Fruit fly (Drosophila melanogaster): Measurements from ENCODE around the gene CG9663.

CG9663 gene

DNA sequence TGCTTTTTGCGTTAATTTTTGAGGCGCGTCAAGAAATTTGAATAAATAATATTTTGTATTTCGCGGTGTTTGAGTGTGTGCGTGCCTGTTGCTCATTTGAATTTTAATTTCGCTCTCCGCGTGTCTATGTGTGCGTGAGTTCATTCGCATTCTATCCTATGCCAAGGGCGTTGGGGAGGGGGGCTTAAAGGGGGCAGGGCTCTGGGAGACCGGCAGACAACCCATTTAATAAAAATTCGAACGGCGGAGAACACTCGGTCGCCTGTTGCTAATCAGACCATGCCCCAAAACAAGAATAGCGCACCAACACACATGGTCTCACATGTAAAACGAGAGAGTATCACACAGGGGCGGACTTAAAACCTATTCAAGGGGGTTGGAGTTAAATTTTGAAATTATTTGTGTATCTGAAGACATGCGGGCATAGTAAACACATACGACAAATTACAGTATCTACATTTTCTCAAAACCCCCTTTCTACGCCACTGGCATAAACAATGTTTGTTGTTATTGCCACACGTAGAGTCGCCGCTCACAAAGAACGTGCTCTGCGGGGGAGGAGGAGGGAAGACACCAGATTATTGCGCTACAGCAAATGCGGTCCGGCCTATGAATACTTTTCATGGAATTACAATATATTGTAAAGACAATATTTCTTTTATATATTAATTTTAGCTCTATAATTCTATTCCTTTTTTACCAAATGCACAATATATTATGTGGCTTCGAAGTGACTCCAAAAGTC lies 1.0 kb downstream of the CG9663 start (continued):
- TF ChIP-seq jumu (GFP tag; optimal IDR thresholded peaks at IDR 0.05) (peak; percentile 100), jing (GFP tag; optimal IDR thresholded peaks at IDR 0.05) (peak; percentile 99), CG34376 (GFP tag; optimal IDR thresholded peaks at IDR 0.05) (peak; percentile 100), CG10209 (GFP tag; optimal IDR thresholded peaks at IDR 0.05) (peak; percentile 100), sim (GFP tag; IDR thresholded peaks at IDR 0.05) (peak; percentile 96), CG17359 (tag; optimal IDR thresholded peaks at IDR 0.05) (peak; percentile 100), Hmr (GFP tag; optimal IDR thresholded peaks at IDR 0.05) (peak; percentile 100), eve (GFP tag; optimal IDR thresholded peaks at IDR 0.05) (peak; percentile 91 to 99), ewg (GFP tag; optimal IDR thresholded peaks at IDR 0.05) (peak; percentile 99), CG4360 (GFP tag; IDR thresholded peaks at IDR 0.05) (peak; percentile 99), Med (GFP tag) (peak; percentile 100), CG4282 (GFP tag; optimal IDR thresholded peaks at IDR 0.05) (peak; percentile 99), tin (GFP tag; optimal IDR thresholded peaks at IDR 0.05) (peak; percentile 100), sisA (GFP tag; IDR thresholded peaks at IDR 0.05) (peak; percentile 99), fru (optimal IDR thresholded peaks at IDR 0.05) (no peak), CG10274 (GFP tag; optimal IDR thresholded peaks at IDR 0.05) (peak; percentile 99), twi (tag; optimal IDR thresholded peaks at IDR 0.05) (peak; percentile 100), exex (tag; optimal IDR thresholded peaks at IDR 0.05) (peak; percentile 98), lab (GFP tag; optimal IDR thresholded peaks at IDR 0.05) (peak; percentile 100), CG12391 (tag; optimal IDR thresholded peaks at IDR 0.05) (peak; percentile 100), Lpt (GFP tag; optimal IDR thresholded peaks at IDR 0.05) (no peak), CG1832 (GFP tag; optimal IDR thresholded peaks at IDR 0.05) (no peak), CG15696 (tag; optimal IDR thresholded peaks at IDR 0.05) (peak; percentile 100), CrebB (tag; optimal IDR thresholded peaks at IDR 0.05) (peak; percentile 100), CG13123 (GFP tag; optimal IDR thresholded peaks at IDR 0.05) (peak; percentile 99), CG15073 (GFP tag; optimal IDR thresholded peaks at IDR 0.05) (peak; percentile 93), CG9727 (GFP tag; optimal IDR thresholded peaks at IDR 0.05) (peak; percentile 100), CG10431 (GFP tag; optimal IDR thresholded peaks at IDR 0.05) (peak; percentile 99), CG2199 (GFP tag; IDR thresholded peaks at IDR 0.05) (peak; percentile 99), danr (GFP tag; IDR thresholded peaks at IDR 0.05) (peak; percentile 98), cwo (GFP tag; optimal IDR thresholded peaks at IDR 0.05) (peak; percentile 99), CG7963 (GFP tag; IDR thresholded peaks at IDR 0.05; ENCODE audit: partially characterized antibody) (no peak), onecut (GFP tag; IDR thresholded peaks at IDR 0.05) (peak; percentile 99), kah (GFP tag; optimal IDR thresholded peaks at IDR 0.05) (peak; percentile 98), CG13287 (GFP tag; IDR thresholded peaks at IDR 0.05; ENCODE audit: partially characterized antibody) (peak; percentile 47; the same call in 1 of the 2 replicates), Blimp-1 (GFP tag; optimal IDR thresholded peaks at IDR 0.05) (peak; percentile 99), sima (GFP tag; optimal IDR thresholded peaks at IDR 0.05) (peak; percentile 99), CG7839 (tag; optimal IDR thresholded peaks at IDR 0.05) (peak; percentile 100), Stat92E (GFP tag; optimal IDR thresholded peaks at IDR 0.05) (peak in 1 of 3 experiments; percentile 99), CG12104 (GFP tag; optimal IDR thresholded peaks at IDR 0.05) (peak; percentile 99), CG14050 (GFP tag; IDR thresholded peaks at IDR 0.05) (peak; percentile 99), CG33213 (GFP tag; optimal IDR thresholded peaks at IDR 0.05) (peak; percentile 100), CG11456 (GFP tag; IDR thresholded peaks at IDR 0.05) (peak; percentile 100), sc (optimal IDR thresholded peaks at IDR 0.05) (no peak), sc (GFP tag; optimal IDR thresholded peaks at IDR 0.05) (peak; percentile 99), gem (tag; optimal IDR thresholded peaks at IDR 0.05) (peak; percentile 100), ERR (GFP tag; optimal IDR thresholded peaks at IDR 0.05) (peak; percentile 99), ham (GFP tag; IDR thresholded peaks at IDR 0.05) (peak; percentile 99), CG14710 (tag; optimal IDR thresholded peaks at IDR 0.05) (peak; percentile 98)
